Worm (Caenorhabditis elegans) whole organism, mixed stage, embryonic: ENCODE measurements around the gene nprl-3.

Experiments used
- M03D4.4 ChIP-seq: sonication (generic microtip); optimal IDR thresholded peaks from 2 replicates; lab custom pipeline; 2017; ENCODE audit warnings: mild to moderate bottlenecking, missing genetic modification characterization, missing compliant biosample characterization
- bed-3 ChIP-seq: fragments of 200-800 bp; sonication (Bioruptor generic); optimal IDR thresholded peaks from 3 replicates; lab custom pipeline; 2018; ENCODE audit warnings: mild to moderate bottlenecking, missing genetic modification characterization, moderate library complexity, missing compliant biosample characterization
- blmp-1 ChIP-seq: fragments of 150-350 bp; optimal IDR thresholded peaks from 2 replicates; lab custom pipeline; 2014; ENCODE audit warnings: missing biosample characterization, missing genetic modification characterization
- ceh-39 ChIP-seq: fragments of 150-350 bp; optimal IDR thresholded peaks from 2 replicates; lab custom pipeline; 2014; ENCODE audit warnings: missing biosample characterization, missing genetic modification characterization
- ceh-43 ChIP-seq: fragments of 200-800 bp; sonication (Bioruptor generic); optimal IDR thresholded peaks from 2 replicates; lab custom pipeline; 2018; ENCODE audit warnings: mild to moderate bottlenecking, missing genetic modification characterization, moderate library complexity, missing compliant biosample characterization
- ceh-83 ChIP-seq: fragments of 200-800 bp; sonication (Bioruptor generic); optimal IDR thresholded peaks from 2 replicates; lab custom pipeline; 2018; ENCODE audit warnings: mild to moderate bottlenecking, missing genetic modification characterization, missing compliant biosample characterization
- ces-1 ChIP-seq: fragments of 150-350 bp; optimal IDR thresholded peaks from 2 replicates; lab custom pipeline; 2014; ENCODE audit warnings: missing biosample characterization, missing genetic modification reagents, missing genetic modification characterization
- cnd-1 ChIP-seq: fragments of 200-800 bp; sonication (Bioruptor generic); optimal IDR thresholded peaks from 2 replicates; lab custom pipeline; 2018; ENCODE audit warnings: mild to moderate bottlenecking, missing genetic modification characterization, missing compliant biosample characterization
- drap-1 ChIP-seq: fragments of 200-800 bp; sonication (Bioruptor generic); optimal IDR thresholded peaks from 3 replicates; lab custom pipeline; 2018; ENCODE audit warnings: mild to moderate bottlenecking, missing genetic modification characterization, missing compliant biosample characterization
- ham-2 ChIP-seq: fragments of 200-800 bp; sonication (Bioruptor generic); optimal IDR thresholded peaks from 2 replicates; lab custom pipeline; 2018; ENCODE audit warnings: mild to moderate bottlenecking, missing genetic modification characterization, missing compliant biosample characterization
- hlh-1 ChIP-seq: fragments of 150-350 bp; optimal IDR thresholded peaks from 2 replicates; lab custom pipeline; 2014; ENCODE audit warnings: missing biosample characterization, missing genetic modification reagents, missing genetic modification characterization
- lin-13 ChIP-seq: fragments of 150-350 bp; optimal IDR thresholded peaks from 2 replicates; lab custom pipeline; 2014; ENCODE audit warnings: missing biosample characterization, missing genetic modification characterization
- lin-32 ChIP-seq: fragments of 200-800 bp; sonication (Bioruptor generic); optimal IDR thresholded peaks from 2 replicates; lab custom pipeline; 2018; ENCODE audit warnings: mild to moderate bottlenecking, missing genetic modification characterization, missing compliant biosample characterization
- mab-5 ChIP-seq: fragments of 150-350 bp; optimal IDR thresholded peaks from 2 replicates; lab custom pipeline; 2014; ENCODE audit warnings: missing biosample characterization, missing genetic modification characterization
- mls-2 ChIP-seq: sonication (generic microtip); optimal IDR thresholded peaks from 2 replicates; lab custom pipeline; 2016; ENCODE audit warnings: mild to moderate bottlenecking, missing genetic modification characterization, moderate library complexity, missing compliant biosample characterization
- nhr-12 ChIP-seq: fragments of 150-350 bp; optimal IDR thresholded peaks from 2 replicates; lab custom pipeline; 2014; ENCODE audit warnings: missing biosample characterization, missing genetic modification characterization
- nhr-2 ChIP-seq: fragments of 150-350 bp; optimal IDR thresholded peaks from 2 replicates; lab custom pipeline; 2014; ENCODE audit warnings: missing biosample characterization, missing genetic modification characterization
- nhr-237 ChIP-seq: fragments of 150-350 bp; optimal IDR thresholded peaks from 2 replicates; lab custom pipeline; 2014; ENCODE audit warnings: missing biosample characterization, missing genetic modification characterization
- nhr-28 ChIP-seq: fragments of 150-350 bp; optimal IDR thresholded peaks from 2 replicates; lab custom pipeline; 2014; ENCODE audit warnings: missing biosample characterization, missing genetic modification characterization
- nhr-76 ChIP-seq: sonication (generic microtip); optimal IDR thresholded peaks from 2 replicates; lab custom pipeline; 2017; ENCODE audit warnings: missing biosample characterization, missing genetic modification characterization
- sem-2 ChIP-seq: fragments of 200-800 bp; sonication (Bioruptor generic); optimal IDR thresholded peaks from 2 replicates; lab custom pipeline; 2018; ENCODE audit warnings: mild to moderate bottlenecking, missing genetic modification characterization, missing compliant biosample characterization
- snpc-4 ChIP-seq: fragments of 150-350 bp; optimal IDR thresholded peaks from 2 replicates; lab custom pipeline; 2014; ENCODE audit warnings: missing biosample characterization, missing genetic modification characterization
- sptf-1 ChIP-seq: sonication (generic microtip); optimal IDR thresholded peaks from 2 replicates; lab custom pipeline; 2017; ENCODE audit warnings: mild to moderate bottlenecking, missing genetic modification characterization, moderate library complexity, missing compliant biosample characterization
- tbx-8 ChIP-seq: fragments of 200-800 bp; sonication (Bioruptor generic); optimal IDR thresholded peaks from 2 replicates; lab custom pipeline; 2018; ENCODE audit warnings: mild to moderate bottlenecking, missing genetic modification characterization, moderate library complexity, missing compliant biosample characterization
- unc-120 ChIP-seq: sonication (generic microtip); optimal IDR thresholded peaks from 2 replicates; lab custom pipeline; 2017; ENCODE audit warnings: missing genetic modification characterization, missing compliant biosample characterization; ENCODE audit not compliant: poor library complexity, severe bottlenecking
- unc-39 ChIP-seq: fragments of 150-350 bp; optimal IDR thresholded peaks from 2 replicates; lab custom pipeline; 2014; ENCODE audit warnings: missing biosample characterization, missing genetic modification characterization
- unc-62 ChIP-seq: fragments of 150-350 bp; optimal IDR thresholded peaks from 2 replicates; lab custom pipeline; 2014; ENCODE audit warnings: missing biosample characterization, missing genetic modification reagents, missing genetic modification characterization
- zip-8 ChIP-seq: fragments of 150-350 bp; optimal IDR thresholded peaks from 2 replicates; lab custom pipeline; 2014; ENCODE audit warnings: missing biosample characterization, missing genetic modification characterization
- ztf-11 ChIP-seq: fragments of 150-350 bp; optimal IDR thresholded peaks from 2 replicates; lab custom pipeline; 2014; ENCODE audit warnings: missing biosample characterization, missing genetic modification characterization

The nprl-3 gene

DNA sequence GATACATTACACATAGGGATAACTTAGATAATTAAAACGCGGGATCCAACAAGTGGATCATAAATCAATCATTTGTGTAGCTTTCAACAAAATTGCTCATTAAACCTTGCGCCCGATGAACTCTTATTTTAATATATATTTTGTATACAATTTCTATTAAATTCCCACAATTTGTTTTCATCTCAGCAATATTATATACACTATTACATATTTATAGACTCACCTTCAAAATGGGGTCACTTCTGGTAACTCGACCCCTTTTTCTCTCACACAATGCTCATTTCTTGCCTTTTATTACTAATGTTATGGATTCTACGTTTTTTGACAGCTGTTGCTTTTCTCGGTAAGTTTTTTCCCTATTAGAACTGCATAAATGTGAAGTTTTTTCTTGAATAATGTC, 42.3 kb downstream of the nprl-3 start, which contains the start of gene lgc-6:
TSS of gene lgc-6 (plus strand) at position 301 of the 400 bp plus-strand sequence.
- TF ChIP-seq lin-32 (GFP tag; lab: Kevin White, UChicago) (no peak), ceh-83 (no peak), sptf-1 (tag; lab: Kevin White, UChicago) (no peak), unc-62 (no peak), bed-3 (no peak), cnd-1 (tag; lab: Kevin White, UChicago) (no peak), unc-39 (tag; lab: Kevin White, UChicago) (no peak), mls-2 (tag; lab: Kevin White, UChicago) (no peak), nhr-2 (no peak)

DNA sequence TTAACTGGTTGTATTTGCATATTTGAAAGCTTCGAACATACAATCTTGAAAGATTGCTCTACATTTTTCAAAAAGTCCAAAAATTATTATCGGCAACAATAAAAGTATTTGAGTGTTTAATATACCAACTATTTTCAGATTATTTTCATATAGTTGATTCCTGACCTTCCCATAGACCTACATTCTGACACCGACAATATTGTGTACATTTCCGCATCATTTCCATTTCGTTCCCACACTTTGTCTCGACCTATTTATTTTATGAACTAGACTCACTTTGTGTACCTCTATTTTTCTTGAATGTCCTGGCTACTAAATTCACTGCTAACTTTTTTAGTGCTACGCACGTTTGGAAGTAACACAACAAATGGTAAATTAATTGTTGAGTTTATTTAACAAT, 45.1 kb downstream of the nprl-3 start, which contains the start of gene lgc-5:
TSS of gene lgc-5 (plus strand) at position 301 of the 400 bp plus-strand sequence.
- TF ChIP-seq hlh-1 (tag; lab: Kevin White, UChicago): no peak
- no peak for TF ChIP-seq zip-8 (tag; lab: Kevin White, UChicago)
- TF ChIP-seq lin-32 (GFP tag; lab: Kevin White, UChicago): no peak
- TF ChIP-seq tbx-8 (GFP tag; lab: Kevin White, UChicago): no peak
- no peak for TF ChIP-seq unc-120
- no peak for TF ChIP-seq nhr-28 (tag; lab: Kevin White, UChicago)
- no peak for TF ChIP-seq unc-39 (tag; lab: Kevin White, UChicago)
- TF ChIP-seq nhr-12: no peak
- no peak for TF ChIP-seq snpc-4
- TF ChIP-seq drap-1 (GFP tag; lab: Kevin White, UChicago): no peak

DNA sequence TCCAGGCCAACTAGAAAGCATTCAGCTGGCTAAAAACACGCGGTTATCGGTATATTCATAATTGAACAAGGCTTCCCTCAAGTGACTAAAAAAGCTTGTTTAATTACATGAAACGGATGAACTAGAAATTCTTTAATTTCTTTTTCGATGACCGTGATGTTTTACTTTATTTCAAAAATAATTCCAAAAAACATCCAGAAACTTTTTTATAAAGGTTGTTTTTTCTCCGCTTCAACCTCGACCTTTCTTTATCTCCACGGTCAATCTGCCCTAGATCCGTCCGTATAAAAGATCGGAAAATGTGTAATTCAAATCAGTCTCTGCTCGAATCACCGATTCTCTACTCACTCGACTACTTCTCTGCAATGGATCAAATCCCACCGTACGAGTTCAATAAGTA, 48.2 kb downstream of the nprl-3 start, which contains the start of gene F17E9.5:
TSS of gene F17E9.5 (plus strand) at position 301 of the 400 bp plus-strand sequence.
- TF ChIP-seq ceh-43 (GFP tag; lab: Kevin White, UChicago) (no peak), nhr-12 (no peak), ces-1 (GFP tag; lab: Kevin White, UChicago) (no peak), nhr-28 (tag; lab: Kevin White, UChicago) (no peak), nhr-2 (no peak), ceh-39 (tag; lab: Kevin White, UChicago) (no peak), ztf-11 (tag; lab: Kevin White, UChicago) (no peak), mls-2 (tag; lab: Kevin White, UChicago) (no peak)

DNA sequence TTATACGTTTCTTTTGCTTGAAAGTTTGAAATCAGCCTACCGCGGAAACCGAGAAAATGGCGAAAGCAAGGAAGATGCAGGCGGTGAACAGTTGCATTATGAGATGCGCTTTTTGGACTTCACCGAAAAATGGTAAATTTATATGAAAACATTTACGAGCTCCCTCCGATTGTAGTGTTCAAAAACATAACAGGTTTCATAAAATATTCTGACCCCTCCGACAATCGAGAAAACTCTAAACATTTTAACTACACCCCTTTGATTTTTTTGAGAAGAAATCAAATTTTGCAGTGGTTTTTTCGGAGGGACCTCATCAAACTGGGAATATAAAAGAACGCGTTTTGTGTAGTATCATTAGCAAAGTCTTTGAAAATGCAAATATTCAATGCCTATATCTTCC, 49.8 kb downstream of the nprl-3 start, which contains the start of the genes F17E9.18 and F17E9.15:
TSS of gene F17E9.18 (minus strand) at position 101 of the 400 bp plus-strand sequence.
TSS of gene F17E9.15 (plus strand) at position 368 of the 400 bp plus-strand sequence.
- no peak for TF ChIP-seq ceh-43 (GFP tag; lab: Kevin White, UChicago)
- TF ChIP-seq mab-5 (tag; lab: Kevin White, UChicago): no peak
- no peak for TF ChIP-seq ham-2
- TF ChIP-seq lin-13 (tag; lab: Kevin White, UChicago): no peak
- TF ChIP-seq nhr-76 (tag; lab: Kevin White, UChicago): no peak
- TF ChIP-seq zip-8 (tag; lab: Kevin White, UChicago): no peak
- TF ChIP-seq unc-39 (tag; lab: Kevin White, UChicago): no peak
- no peak for TF ChIP-seq blmp-1
- no peak for TF ChIP-seq sem-2
- TF ChIP-seq nhr-237 (tag; lab: Kevin White, UChicago): no peak
- TF ChIP-seq sptf-1 (tag; lab: Kevin White, UChicago): no peak
- no peak for TF ChIP-seq lin-32 (GFP tag; lab: Kevin White, UChicago)
- TF ChIP-seq M03D4.4 (tag; lab: Kevin White, UChicago): no peak

DNA sequence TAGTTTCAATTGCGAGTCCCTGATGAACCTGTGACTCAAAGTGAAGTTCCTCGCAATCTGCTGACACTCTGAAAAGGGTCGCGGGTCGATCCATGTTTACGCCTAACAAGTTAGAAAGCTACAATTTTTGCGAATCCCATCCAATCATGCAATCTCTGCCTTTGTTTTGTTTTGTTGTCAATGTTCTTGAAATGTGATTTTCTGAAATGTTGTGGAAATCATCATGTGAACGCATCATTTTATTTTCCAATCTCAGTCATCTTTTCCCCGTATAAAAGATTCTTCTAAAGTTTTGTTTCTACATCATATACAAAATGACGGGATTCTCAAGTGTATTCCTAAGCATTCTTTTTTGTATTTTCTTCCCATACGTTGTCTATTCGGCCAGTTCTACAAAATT, 50.8 kb downstream of the nprl-3 start, which contains the start of gene F17E9.4:
TSS of gene F17E9.4 (plus strand) at position 301 of the 400 bp plus-strand sequence.
- TF ChIP-seq nhr-76 (tag; lab: Kevin White, UChicago) (no peak), bed-3 (no peak), ces-1 (GFP tag; lab: Kevin White, UChicago) (no peak), lin-13 (tag; lab: Kevin White, UChicago) (no peak)
